Worm (Caenorhabditis elegans) whole organism, late embryonic: ENCODE results near the gene clec-143.

Experiments
- C38D4.7 ChIP-seq: fragments of 200-800 bp; sonication (Bioruptor generic); optimal IDR thresholded peaks from 2 replicates; lab custom pipeline; 2018; ENCODE audit warnings: mild to moderate bottlenecking, missing genetic modification characterization, moderate library complexity, missing compliant biosample characterization
- F13H6.1 ChIP-seq: sonication (generic microtip); optimal IDR thresholded peaks from 2 replicates; lab custom pipeline; 2016; ENCODE audit warnings: missing genetic modification characterization, missing compliant biosample characterization
- K09A11.1 ChIP-seq: sonication (generic microtip); optimal IDR thresholded peaks from 2 replicates; lab custom pipeline; 2017; ENCODE audit warnings: antibody characterized with exemption, mild to moderate bottlenecking, missing genetic modification characterization, missing compliant biosample characterization; ENCODE audit not compliant: insufficient read depth
- T23F11.4 ChIP-seq: fragments of 200-800 bp; sonication (Bioruptor generic); optimal IDR thresholded peaks from 2 replicates; lab custom pipeline; 2018; ENCODE audit warnings: mild to moderate bottlenecking, missing genetic modification characterization, missing compliant biosample characterization
- Y22D7AL.16 ChIP-seq: sonication (generic microtip); optimal IDR thresholded peaks from 2 replicates; lab custom pipeline; 2016; ENCODE audit warnings: missing genetic modification characterization, missing compliant biosample characterization
- ahr-1 ChIP-seq: sonication (generic microtip); optimal IDR thresholded peaks from 2 replicates; lab custom pipeline; 2016; ENCODE audit warnings: missing genetic modification characterization, missing compliant biosample characterization
- ama-1 ChIP-seq: fragments of 150-350 bp; optimal IDR thresholded peaks from 2 replicates; lab custom pipeline; 2014
- ceh-14 ChIP-seq: sonication (generic microtip); optimal IDR thresholded peaks from 2 replicates; lab custom pipeline; 2016; ENCODE audit warnings: missing genotype, missing genetic modification characterization, missing compliant biosample characterization
- ceh-18 ChIP-seq: sonication (generic microtip); optimal IDR thresholded peaks from 2 replicates; lab custom pipeline; 2016; ENCODE audit warnings: missing genetic modification characterization, missing compliant biosample characterization
- ceh-19 ChIP-seq: fragments of 200-800 bp; sonication (Bioruptor generic); optimal IDR thresholded peaks from 2 replicates; lab custom pipeline; 2018; ENCODE audit warnings: mild to moderate bottlenecking, missing genetic modification characterization, missing compliant biosample characterization
- ceh-22 ChIP-seq: sonication (generic microtip); optimal IDR thresholded peaks from 2 replicates; lab custom pipeline; 2017; ENCODE audit warnings: missing biosample characterization, missing genetic modification characterization
- ceh-30 ChIP-seq: fragments of 150-350 bp; optimal IDR thresholded peaks from 2 replicates; lab custom pipeline; 2014; ENCODE audit warnings: missing biosample characterization, missing genetic modification characterization
- ceh-31 ChIP-seq: sonication (generic microtip); optimal IDR thresholded peaks from 2 replicates; lab custom pipeline; 2016; ENCODE audit warnings: missing genetic modification characterization, missing compliant biosample characterization
- ceh-34 ChIP-seq: sonication (generic microtip); optimal IDR thresholded peaks from 2 replicates; lab custom pipeline; 2016; ENCODE audit warnings: mild to moderate bottlenecking, missing genetic modification characterization, missing compliant biosample characterization
- ceh-45 ChIP-seq: fragments of 200-800 bp; sonication (Bioruptor generic); IDR thresholded peaks from 2 replicates; pipeline ENCODE4 v1.3.6; 2022; ENCODE audit warnings: missing genetic modification reagents, missing genetic modification characterization, missing compliant biosample characterization
- ceh-48 ChIP-seq: sonication (generic microtip); optimal IDR thresholded peaks from 2 replicates; lab custom pipeline; 2016; ENCODE audit warnings: missing genetic modification characterization, inconsistent platforms, missing compliant biosample characterization
- ceh-9 ChIP-seq: sonication (generic microtip); optimal IDR thresholded peaks from 2 replicates; lab custom pipeline; 2016; ENCODE audit warnings: mild to moderate bottlenecking, missing genetic modification characterization, inconsistent platforms, missing compliant biosample characterization
- che-1 ChIP-seq: sonication (generic microtip); optimal IDR thresholded peaks from 2 replicates; lab custom pipeline; 2016; ENCODE audit warnings: mild to moderate bottlenecking, missing genetic modification characterization, missing compliant biosample characterization
- dve-1 ChIP-seq: sonication (generic microtip); optimal IDR thresholded peaks from 2 replicates; lab custom pipeline; 2017; ENCODE audit warnings: antibody characterized with exemption, mild to moderate bottlenecking, missing genetic modification characterization, missing compliant biosample characterization
- elt-4 ChIP-seq: sonication (generic microtip); optimal IDR thresholded peaks from 2 replicates; lab custom pipeline; 2016; ENCODE audit warnings: missing genetic modification characterization, missing compliant biosample characterization
- ets-4 ChIP-seq: sonication (generic microtip); optimal IDR thresholded peaks from 2 replicates; lab custom pipeline; 2016; ENCODE audit warnings: missing genetic modification characterization, missing compliant biosample characterization
- eyg-1 ChIP-seq: sonication (generic microtip); optimal IDR thresholded peaks from 2 replicates; lab custom pipeline; 2016; ENCODE audit warnings: missing genotype, missing genetic modification characterization, missing compliant biosample characterization
- fax-1 ChIP-seq: sonication (generic microtip); optimal IDR thresholded peaks from 2 replicates; lab custom pipeline; 2016; ENCODE audit warnings: missing genotype, missing genetic modification characterization, missing compliant biosample characterization
- fkh-10 ChIP-seq: fragments of 150-350 bp; optimal IDR thresholded peaks from 2 replicates; lab custom pipeline; 2014; ENCODE audit warnings: missing biosample characterization, missing genetic modification reagents, missing genetic modification characterization
- fkh-6 ChIP-seq: sonication (generic microtip); optimal IDR thresholded peaks from 2 replicates; lab custom pipeline; 2016; ENCODE audit warnings: missing genetic modification characterization, missing compliant biosample characterization
- gmeb-2 ChIP-seq: sonication (generic microtip); optimal IDR thresholded peaks from 2 replicates; lab custom pipeline; 2016; ENCODE audit warnings: missing genetic modification characterization, inconsistent platforms, missing compliant biosample characterization
- hlh-13 ChIP-seq: fragments of 200-800 bp; sonication (Bioruptor generic); optimal IDR thresholded peaks from 2 replicates; lab custom pipeline; 2018; ENCODE audit warnings: mild to moderate bottlenecking, missing genetic modification characterization, missing compliant biosample characterization
- hlh-15 ChIP-seq: sonication (generic microtip); optimal IDR thresholded peaks from 2 replicates; lab custom pipeline; 2016; ENCODE audit warnings: missing genetic modification characterization, missing compliant biosample characterization
- lim-6 ChIP-seq: sonication (generic microtip); optimal IDR thresholded peaks from 2 replicates; lab custom pipeline; 2016; ENCODE audit warnings: missing genetic modification characterization, missing compliant biosample characterization
- madf-2 ChIP-seq: sonication (generic microtip); optimal IDR thresholded peaks from 2 replicates; lab custom pipeline; 2017; ENCODE audit warnings: missing genetic modification characterization, missing compliant biosample characterization
- mec-3 ChIP-seq: sonication (generic microtip); optimal IDR thresholded peaks from 2 replicates; lab custom pipeline; 2016; ENCODE audit warnings: borderline replicate concordance, missing genetic modification characterization, missing compliant biosample characterization
- nfya-1 ChIP-seq: sonication (generic microtip); optimal IDR thresholded peaks from 2 replicates; lab custom pipeline; 2017; ENCODE audit warnings: missing genetic modification characterization, mild to moderate bottlenecking, missing compliant biosample characterization, antibody characterized with exemption, moderate library complexity
- nhr-11 ChIP-seq: fragments of 150-350 bp; optimal IDR thresholded peaks from 2 replicates; lab custom pipeline; 2014; ENCODE audit warnings: missing biosample characterization, missing genetic modification characterization
- nhr-232 ChIP-seq: sonication (generic microtip); optimal IDR thresholded peaks from 2 replicates; lab custom pipeline; 2016; ENCODE audit warnings: missing genetic modification characterization, missing compliant biosample characterization
- odd-2 ChIP-seq: sonication (generic microtip); optimal IDR thresholded peaks from 2 replicates; lab custom pipeline; 2017; ENCODE audit warnings: antibody characterized with exemption, mild to moderate bottlenecking, missing genetic modification characterization, missing compliant biosample characterization
- pag-3 ChIP-seq: sonication (generic microtip); optimal IDR thresholded peaks from 2 replicates; lab custom pipeline; 2016; ENCODE audit warnings: missing compliant biosample characterization, missing genetic modification characterization, borderline replicate concordance
- pat-9 ChIP-seq: fragments of 200-800 bp; sonication (Bioruptor generic); optimal IDR thresholded peaks from 2 replicates; lab custom pipeline; 2018; ENCODE audit warnings: mild to moderate bottlenecking, missing genetic modification characterization, moderate library complexity, missing compliant biosample characterization
- pax-1 ChIP-seq: fragments of 150-350 bp; optimal IDR thresholded peaks from 2 replicates; lab custom pipeline; 2014; ENCODE audit warnings: missing biosample characterization, missing genetic modification characterization
- pha-4 ChIP-seq: fragments of 150-350 bp; optimal IDR thresholded peaks from 2 replicates; lab custom pipeline; 2018; ENCODE audit warnings: missing biosample characterization, missing genetic modification reagents, missing genetic modification characterization
- pqm-1 ChIP-seq: sonication (generic microtip); optimal IDR thresholded peaks from 2 replicates; lab custom pipeline; 2016; ENCODE audit warnings: missing genetic modification characterization, missing compliant biosample characterization
- pros-1 ChIP-seq: fragments of 150-350 bp; optimal IDR thresholded peaks from 2 replicates; lab custom pipeline; 2014; ENCODE audit warnings: missing biosample characterization, missing genetic modification reagents, missing genetic modification characterization
- ref-2 ChIP-seq: sonication (generic microtip); optimal IDR thresholded peaks from 2 replicates; lab custom pipeline; 2016; ENCODE audit warnings: missing genetic modification characterization, missing compliant biosample characterization
- rnt-1 ChIP-seq: sonication (generic microtip); optimal IDR thresholded peaks from 2 replicates; lab custom pipeline; 2016; ENCODE audit warnings: missing genetic modification characterization, missing compliant biosample characterization
- sdc-2 ChIP-seq: sonication (generic microtip); optimal IDR thresholded peaks from 2 replicates; lab custom pipeline; 2016; ENCODE audit warnings: missing genotype, missing genetic modification characterization, missing compliant biosample characterization
- sox-2 ChIP-seq: fragments of 200-800 bp; sonication (Bioruptor generic); IDR thresholded peaks from 2 replicates; pipeline ENCODE4 v1.3.6; 2022; ENCODE audit warnings: missing genetic modification reagents, missing genetic modification characterization, missing compliant biosample characterization
- tbx-2 ChIP-seq: sonication (generic microtip); optimal IDR thresholded peaks from 2 replicates; lab custom pipeline; 2016; ENCODE audit warnings: missing genetic modification characterization, missing compliant biosample characterization
- tbx-7 ChIP-seq: sonication (generic microtip); optimal IDR thresholded peaks from 2 replicates; lab custom pipeline; 2016; ENCODE audit warnings: missing genotype, missing genetic modification characterization, missing compliant biosample characterization
- unc-42 ChIP-seq: sonication (generic microtip); optimal IDR thresholded peaks from 2 replicates; lab custom pipeline; 2016; ENCODE audit warnings: missing genotype, missing genetic modification characterization, missing compliant biosample characterization
- unc-86 ChIP-seq: sonication (generic microtip); optimal IDR thresholded peaks from 2 replicates; lab custom pipeline; 2016; ENCODE audit warnings: missing genetic modification characterization, missing compliant biosample characterization
- zip-5 ChIP-seq: sonication (generic microtip); optimal IDR thresholded peaks from 2 replicates; lab custom pipeline; 2016; ENCODE audit warnings: missing genetic modification characterization, missing compliant biosample characterization

clec-143 gene

ce11 chrII:10504729-10505128 lies 34.6 kb upstream of the clec-143 start:
- TF ChIP-seq unc-42 (tag; lab: Kevin White, UChicago) = no peak
- TF ChIP-seq K09A11.1 = no peak
- no peak for TF ChIP-seq tbx-2 (tag; lab: Kevin White, UChicago)
- TF ChIP-seq ahr-1 (tag; lab: Kevin White, UChicago) = no peak
- no peak for TF ChIP-seq pag-3 (tag; lab: Kevin White, UChicago)
- TF ChIP-seq fkh-10 (GFP tag; lab: Kevin White, UChicago) = no peak
- TF ChIP-seq ceh-22 (tag; lab: Kevin White, UChicago) = no peak
- TF ChIP-seq zip-5 (tag; lab: Kevin White, UChicago) = no peak
- TF ChIP-seq T23F11.4 (GFP tag; lab: Kevin White, UChicago) = no peak
- TF ChIP-seq odd-2 = no peak
- no peak for TF ChIP-seq pqm-1 (tag; lab: Kevin White, UChicago)
- TF ChIP-seq mec-3 (tag; lab: Kevin White, UChicago) = no peak
- no peak for TF ChIP-seq hlh-15 (tag; lab: Kevin White, UChicago)
- no peak for TF ChIP-seq ama-1 (lab: Kevin White, UChicago)
- TF ChIP-seq sdc-2 (tag; lab: Kevin White, UChicago) = no peak
- no peak for TF ChIP-seq Y22D7AL.16

DNA sequence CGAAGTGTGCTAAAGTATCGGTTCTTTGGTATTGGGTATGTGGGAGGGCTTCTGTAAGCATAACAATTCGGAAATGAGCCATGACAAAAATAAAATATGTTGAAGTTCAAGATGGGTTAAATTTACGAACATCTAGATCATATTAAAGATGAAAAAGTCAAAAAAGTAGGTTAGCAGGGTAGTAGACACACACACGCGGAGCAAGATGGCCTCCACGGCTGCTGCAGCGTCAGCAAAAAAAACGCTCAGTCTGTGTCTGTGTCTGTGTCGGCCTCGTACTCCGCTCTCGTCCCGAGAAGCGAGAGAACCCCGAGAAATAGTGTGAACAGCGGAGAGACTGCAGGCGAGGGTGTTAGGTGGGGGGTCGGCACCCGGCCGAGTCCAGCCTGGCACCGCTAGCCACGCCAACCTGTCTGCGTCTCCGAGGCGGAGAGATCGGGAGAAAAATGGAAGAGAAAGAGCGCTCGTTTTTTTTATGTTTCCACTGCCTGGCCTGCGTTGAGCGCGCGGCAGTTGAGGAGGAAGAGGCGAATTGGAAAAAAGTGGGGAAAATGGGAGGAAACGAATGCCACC lies 32.5 kb upstream of the clec-143 start, which contains the start of gene myrf-1:
TSS of gene myrf-1 (minus strand) at position 51 of the 573 bp plus-strand sequence.
- TF ChIP-seq ama-1 (lab: Kevin White, UChicago) = no peak
- TF ChIP-seq C38D4.7 (GFP tag; lab: Kevin White, UChicago) = no peak
- no peak for TF ChIP-seq pax-1
- no peak for TF ChIP-seq lim-6 (tag; lab: Kevin White, UChicago)
- TF ChIP-seq F13H6.1 = peak; percentile 77
- TF ChIP-seq pag-3 (tag; lab: Kevin White, UChicago) = peak; percentile 8
- no peak for TF ChIP-seq hlh-15 (tag; lab: Kevin White, UChicago)
- TF ChIP-seq ceh-45 = no peak
- TF ChIP-seq T23F11.4 (GFP tag; lab: Kevin White, UChicago) = no peak
- TF ChIP-seq sdc-2 (tag; lab: Kevin White, UChicago) = peak; percentile 59
- no peak for TF ChIP-seq nhr-11
- peak; percentile 58 for TF ChIP-seq ceh-19 (GFP tag; lab: Kevin White, UChicago)
- no peak for TF ChIP-seq fkh-10 (GFP tag; lab: Kevin White, UChicago)
- no peak for TF ChIP-seq sox-2
- TF ChIP-seq ceh-18 (tag; lab: Kevin White, UChicago) = peak; percentile 89
- TF ChIP-seq rnt-1 (tag; lab: Kevin White, UChicago) = peak; percentile 35
- peak; percentile 77 for TF ChIP-seq nfya-1
- TF ChIP-seq ref-2 (tag; lab: Kevin White, UChicago) = peak; percentile 87
- no peak for TF ChIP-seq ahr-1 (tag; lab: Kevin White, UChicago)
- peak; percentile 18 for TF ChIP-seq dve-1 (tag; lab: Kevin White, UChicago)
- TF ChIP-seq ceh-34 = peak; percentile 86
- peak; percentile 88 for TF ChIP-seq pros-1 (tag; lab: Kevin White, UChicago)
- peak; percentile 27 for TF ChIP-seq che-1
- TF ChIP-seq elt-4 (tag; lab: Kevin White, UChicago) = no peak
- no peak for TF ChIP-seq gmeb-2 (tag; lab: Kevin White, UChicago)
- peak; percentile 59 for TF ChIP-seq fkh-6
- TF ChIP-seq ceh-30 = no peak
- no peak for TF ChIP-seq hlh-13 (GFP tag; lab: Kevin White, UChicago)
- TF ChIP-seq ceh-31 = peak; percentile 88
- TF ChIP-seq ceh-9 (tag; lab: Kevin White, UChicago) = no peak
- TF ChIP-seq ceh-48 (tag; lab: Kevin White, UChicago) = no peak
- peak; percentile 6 for TF ChIP-seq madf-2 (tag; lab: Kevin White, UChicago)
- TF ChIP-seq pqm-1 (tag; lab: Kevin White, UChicago) = peak; percentile 80
- TF ChIP-seq tbx-2 (tag; lab: Kevin White, UChicago) = peak; percentile 94
- peak; percentile 40 for TF ChIP-seq nhr-232 (tag; lab: Kevin White, UChicago)
- TF ChIP-seq tbx-7 (tag; lab: Kevin White, UChicago) = peak; percentile 35
- no peak for TF ChIP-seq pha-4
- no peak for TF ChIP-seq pat-9
- TF ChIP-seq eyg-1 (tag; lab: Kevin White, UChicago) = no peak
- peak; percentile 36 for TF ChIP-seq unc-86 (tag; lab: Kevin White, UChicago)
- no peak for TF ChIP-seq mec-3 (tag; lab: Kevin White, UChicago)
- TF ChIP-seq ceh-14 = peak; percentile 41
- peak; percentile 70 for TF ChIP-seq unc-42 (tag; lab: Kevin White, UChicago)
- TF ChIP-seq ets-4 (tag; lab: Kevin White, UChicago) = peak; percentile 56
- peak; percentile 37 for TF ChIP-seq fax-1 (tag; lab: Kevin White, UChicago)
